Worm (Caenorhabditis elegans) whole organism, L3 larva: ENCODE measurements around the gene emb-1.

Experiments
- R02D3.7 ChIP-seq: fragments of 150-350 bp; optimal IDR thresholded peaks from 2 replicates; lab custom pipeline; 2014; ENCODE audit warnings: missing biosample characterization, missing genetic modification characterization
- elt-1 ChIP-seq: fragments of 150-350 bp; optimal IDR thresholded peaks from 2 replicates; lab custom pipeline; 2014; ENCODE audit warnings: missing biosample characterization, missing genetic modification characterization
- elt-2 ChIP-seq: sonication (generic microtip); optimal IDR thresholded peaks from 2 replicates; lab custom pipeline; 2016; ENCODE audit warnings: missing genetic modification reagents, mild to moderate bottlenecking, missing genetic modification characterization, missing compliant biosample characterization
- elt-3 ChIP-seq, 3 experiments: fragments of 150-350 bp in 1 of 3; sonication (generic microtip) in 2 of 3; optimal IDR thresholded peaks; 2 replicates in 2 of 3; 4 replicates in 1 of 3; lab custom pipeline; 2014 to 2017; ENCODE audit warnings: missing biosample characterization in 3 of 3, missing genetic modification characterization in 3 of 3
- fos-1 ChIP-seq: fragments of 150-350 bp; optimal IDR thresholded peaks from 2 replicates; lab custom pipeline; 2014; ENCODE audit warnings: missing biosample characterization, missing genetic modification characterization
- jun-1 ChIP-seq: fragments of 150-350 bp; optimal IDR thresholded peaks from 2 replicates; lab custom pipeline; 2014; ENCODE audit warnings: missing biosample characterization, missing genetic modification reagents, missing genetic modification characterization
- nhr-28 ChIP-seq: fragments of 150-350 bp; optimal IDR thresholded peaks from 2 replicates; lab custom pipeline; 2014; ENCODE audit warnings: missing biosample characterization, missing genetic modification characterization
- snpc-4 ChIP-seq: fragments of 150-350 bp; optimal IDR thresholded peaks from 2 replicates; lab custom pipeline; 2014; ENCODE audit warnings: missing biosample characterization, missing genetic modification characterization
- ztf-4 ChIP-seq: fragments of 150-350 bp; optimal IDR thresholded peaks from 2 replicates; lab custom pipeline; 2014; ENCODE audit warnings: missing biosample characterization, missing genetic modification characterization

DNA sequence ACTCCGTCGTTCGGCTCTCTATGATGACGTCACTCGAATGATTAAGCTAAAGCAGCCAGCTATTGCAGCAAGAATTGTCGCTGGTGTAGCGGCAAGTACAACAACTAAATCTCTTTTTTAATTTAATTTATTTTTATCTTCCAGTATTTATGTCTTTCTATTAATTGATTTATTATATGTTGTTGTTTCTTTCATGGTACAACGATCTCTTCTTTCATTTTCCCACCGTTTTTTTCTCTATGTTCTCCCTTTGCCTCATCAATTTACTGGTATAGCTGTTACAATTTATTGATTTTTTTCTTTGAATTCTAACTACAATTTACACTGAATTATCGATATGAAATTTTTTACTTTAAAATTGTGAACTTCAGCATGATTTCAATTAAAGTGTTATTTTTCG is 22.5 kb downstream of the emb-1 start, which contains the start of gene moc-6:
- TF ChIP-seq fos-1 (tag; lab: Kevin White, UChicago) (no peak), jun-1 (tag; lab: Kevin White, UChicago) (no peak), elt-3 (tag; optimal IDR thresholded peaks at IDR 0.05; lab: Kevin White, UChicago) (no peak), elt-1 (tag; lab: Kevin White, UChicago) (no peak), elt-2 (tag; lab: Kevin White, UChicago) (no peak), snpc-4 (tag; lab: Kevin White, UChicago) (no peak), nhr-28 (tag; lab: Kevin White, UChicago) (no peak), ztf-4 (no peak), R02D3.7 (no peak)
